Fruit fly (Drosophila melanogaster) S2 (cell line): ENCODE results near the gene CG43391.
"Not testable (repeated sequence)": the region's sequence is repeated elsewhere in the genome, so short reads cannot be mapped to it uniquely, and the experiment has no call there.

Experiments
- CG8478 ChIP-seq: fragments of >200 bp; optimal IDR thresholded peaks from 2 replicates; lab custom pipeline; 2018
- CTCF ChIP-seq, 2 experiments: fragments of >200 bp; optimal IDR thresholded peaks; 2 replicates each; lab custom pipeline; 2018

The CG43391 gene

DNA sequence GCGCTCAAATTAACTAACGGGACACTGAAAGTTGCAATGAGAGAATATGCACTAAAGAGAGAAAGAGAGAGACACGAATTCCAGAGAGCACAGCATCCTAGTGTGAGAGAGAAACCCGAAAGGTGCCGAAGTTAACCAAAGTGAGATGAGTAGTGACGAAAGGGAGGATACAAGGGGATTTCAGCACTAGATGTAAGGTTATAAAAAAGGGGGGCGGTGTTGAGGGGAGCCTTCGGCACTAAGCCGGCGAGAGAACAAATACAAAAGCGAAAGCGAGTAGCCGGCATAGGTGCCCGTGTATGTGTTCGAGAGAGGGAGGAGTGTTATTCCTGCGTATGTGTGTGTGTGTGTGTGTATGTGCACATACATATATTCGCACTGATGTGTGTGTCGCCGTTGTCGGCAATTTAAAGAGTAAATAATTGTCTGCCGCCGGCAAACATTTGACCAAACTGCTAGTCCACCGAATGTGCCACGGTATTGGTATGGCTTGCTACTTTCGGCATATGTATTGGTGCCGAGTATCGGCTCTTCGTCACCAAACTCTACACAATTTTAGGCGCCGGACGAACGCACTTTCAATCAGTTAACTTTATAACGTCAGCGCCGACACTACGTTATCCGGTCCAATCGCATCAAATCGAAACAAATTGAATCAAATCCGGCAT, 15.9 kb upstream of the CG43391 start, which contains the start of gene CG7368:
TSS of gene CG7368 (plus strand) at position 618 of the 668 bp plus-strand sequence.
- no peak for TF ChIP-seq CTCF (optimal IDR thresholded peaks at IDR 0.05; lab: Kevin White, UChicago)
- TF ChIP-seq CG8478 (lab: Kevin White, UChicago): no peak

DNA sequence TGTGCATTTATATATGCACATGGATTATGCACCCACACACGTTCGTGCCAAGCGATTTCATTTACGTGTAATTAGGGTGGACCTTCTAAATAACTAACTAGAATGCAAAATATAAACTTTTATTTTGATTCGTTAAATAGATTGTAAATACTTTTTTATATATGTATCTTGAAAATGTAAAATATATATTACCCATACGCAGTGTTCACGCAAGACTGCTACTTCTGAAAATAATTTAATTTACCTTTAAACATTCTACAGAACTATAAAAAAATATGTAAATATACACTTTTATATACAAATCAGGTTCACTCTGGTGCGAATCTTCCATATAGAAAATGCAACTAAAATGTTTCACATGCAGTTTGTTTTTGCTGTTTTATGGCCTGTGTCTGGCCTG, 13.0 kb upstream of the CG43391 start:
- TF ChIP-seq CTCF (optimal IDR thresholded peaks at IDR 0.05; lab: Kevin White, UChicago): no peak
- TF ChIP-seq CG8478 (lab: Kevin White, UChicago): no peak

DNA sequence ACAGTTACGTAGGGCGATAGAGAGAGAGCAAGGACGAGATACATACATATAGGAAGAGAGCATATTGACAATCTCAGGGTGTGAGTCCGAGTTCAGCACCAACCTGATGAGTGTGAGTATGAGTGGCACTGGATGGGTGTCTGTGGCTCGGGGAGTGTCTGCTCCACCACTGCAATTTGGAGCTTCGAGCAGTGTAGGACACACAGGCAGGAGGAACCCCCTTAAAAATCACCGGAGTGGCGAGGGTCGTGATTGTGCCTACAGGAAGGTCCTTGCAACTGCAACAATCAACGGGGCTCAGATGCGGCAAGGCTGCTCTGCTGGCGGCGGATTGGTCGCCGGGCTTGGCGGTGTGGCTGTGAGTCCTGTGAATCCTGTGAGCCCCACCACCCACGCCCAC, 11.0 kb upstream of the CG43391 start:
- TF ChIP-seq CG8478 (lab: Kevin White, UChicago) (no peak), CTCF (optimal IDR thresholded peaks at IDR 0.05; lab: Kevin White, UChicago) (no peak)

DNA sequence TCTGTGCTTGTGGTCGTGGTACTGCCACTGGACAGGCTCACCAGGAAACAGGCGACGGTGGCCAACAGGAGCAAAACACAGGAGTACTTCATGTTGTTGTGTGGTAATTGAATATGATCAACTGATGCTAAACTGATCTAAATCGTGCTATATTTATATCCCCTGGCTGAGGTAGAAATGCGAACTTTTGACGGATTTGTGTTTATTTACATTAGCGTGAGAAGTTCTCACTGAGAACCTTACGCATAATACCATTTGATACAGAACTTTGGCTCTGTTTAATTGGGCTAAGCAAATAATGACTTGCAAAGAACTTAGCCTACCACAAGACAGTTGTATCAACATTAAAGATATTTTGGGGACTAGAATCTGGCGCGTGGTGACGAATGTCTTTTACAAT, 10.3 kb upstream of the CG43391 start, which contains the start of gene CG33268:
TSS of gene CG33268 (minus strand) at position 101 of the 400 bp plus-strand sequence.
- no peak for TF ChIP-seq CTCF (optimal IDR thresholded peaks at IDR 0.05; lab: Kevin White, UChicago)
- TF ChIP-seq CG8478 (lab: Kevin White, UChicago): no peak

DNA sequence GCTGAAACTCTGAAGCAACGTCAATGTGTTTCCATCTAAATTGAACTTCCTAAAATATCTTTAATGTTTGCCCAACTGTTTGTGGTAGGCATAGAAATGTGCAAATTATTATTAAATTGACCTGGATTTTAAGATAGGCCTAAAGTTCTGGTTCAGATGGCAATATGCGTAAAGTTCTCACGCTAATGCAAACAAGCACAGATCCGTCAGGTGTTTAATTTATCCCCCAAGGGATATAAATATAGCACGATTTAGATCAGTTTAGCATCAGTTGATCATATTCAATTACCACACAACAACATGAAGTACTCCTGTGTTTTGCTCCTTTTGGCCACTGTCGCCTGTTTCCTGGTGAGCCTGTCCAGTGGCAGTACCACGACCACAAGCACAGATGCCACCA, 8.6 kb upstream of the CG43391 start, which contains the start of gene CG7377:
TSS of gene CG7377 (plus strand) at position 301 of the 400 bp plus-strand sequence.
- not testable (repeated sequence) for TF ChIP-seq CG8478 (lab: Kevin White, UChicago); CTCF (optimal IDR thresholded peaks at IDR 0.05; lab: Kevin White, UChicago)

DNA sequence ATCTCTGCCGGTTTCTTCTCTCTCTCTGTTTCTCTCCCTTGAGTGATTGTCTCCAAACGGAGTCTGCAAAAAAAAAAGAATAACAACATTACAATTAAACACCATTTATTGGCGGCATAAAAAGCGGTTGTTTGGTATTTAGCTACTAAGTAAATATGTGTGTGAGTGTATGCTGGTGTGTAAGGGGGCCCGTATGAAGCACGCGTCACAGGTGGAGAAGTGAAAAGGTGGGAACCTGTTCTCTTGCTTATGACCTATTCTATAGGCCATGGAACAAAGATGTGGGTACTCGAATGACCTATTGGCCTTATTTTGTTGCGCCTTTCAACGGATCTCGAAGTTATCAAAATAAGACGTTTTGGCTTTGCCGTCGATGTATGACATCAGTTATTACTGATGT, 7.8 kb upstream of the CG43391 start:
- no peak for TF ChIP-seq CG8478 (lab: Kevin White, UChicago)
- TF ChIP-seq CTCF (optimal IDR thresholded peaks at IDR 0.05; lab: Kevin White, UChicago): no peak

DNA sequence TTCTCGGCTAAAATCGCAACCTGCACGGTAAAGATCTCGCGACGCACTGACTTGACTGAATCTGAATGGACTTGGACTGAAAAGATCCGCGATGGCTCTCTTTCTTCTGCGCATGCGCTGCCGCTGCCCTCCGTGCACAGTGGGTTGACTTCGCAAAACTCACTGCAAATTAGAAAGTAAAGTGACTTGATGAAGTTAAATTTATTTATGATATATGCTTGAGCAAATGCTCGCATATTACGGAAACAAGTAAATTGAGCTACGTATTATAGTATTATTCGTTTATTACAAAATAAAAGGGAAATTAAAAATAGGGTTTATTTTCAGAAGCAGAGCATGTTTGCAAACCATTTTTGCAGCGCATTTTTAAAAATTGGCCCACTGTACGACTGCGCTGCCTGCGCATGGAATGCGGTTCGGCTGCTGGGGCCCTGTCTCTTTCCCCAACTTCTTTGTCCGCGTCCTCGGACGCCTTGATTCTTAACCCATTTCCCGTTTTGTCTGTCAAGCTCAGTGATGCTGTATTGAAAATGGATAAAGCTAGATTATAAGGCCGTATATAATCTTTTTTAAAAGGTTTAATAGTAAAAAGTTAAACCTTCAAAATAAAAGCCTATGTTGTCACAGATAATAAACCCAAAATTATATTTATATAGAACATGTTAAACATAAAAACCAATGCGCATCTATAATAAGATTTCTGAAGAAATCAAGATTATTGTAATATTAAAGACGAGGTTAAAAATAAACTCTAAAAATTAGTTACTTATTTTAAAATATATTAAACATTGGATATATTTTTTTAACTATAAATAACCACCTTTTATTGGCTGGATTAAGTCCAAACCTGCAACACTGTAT, 7.1 kb upstream of the CG43391 start, which contains the start of gene rt:
TSS of gene rt (minus strand) at position 51 of the 861 bp plus-strand sequence.
- TF ChIP-seq CTCF (optimal IDR thresholded peaks at IDR 0.05; lab: Kevin White, UChicago) (no peak), CG8478 (lab: Kevin White, UChicago) (no peak)

DNA sequence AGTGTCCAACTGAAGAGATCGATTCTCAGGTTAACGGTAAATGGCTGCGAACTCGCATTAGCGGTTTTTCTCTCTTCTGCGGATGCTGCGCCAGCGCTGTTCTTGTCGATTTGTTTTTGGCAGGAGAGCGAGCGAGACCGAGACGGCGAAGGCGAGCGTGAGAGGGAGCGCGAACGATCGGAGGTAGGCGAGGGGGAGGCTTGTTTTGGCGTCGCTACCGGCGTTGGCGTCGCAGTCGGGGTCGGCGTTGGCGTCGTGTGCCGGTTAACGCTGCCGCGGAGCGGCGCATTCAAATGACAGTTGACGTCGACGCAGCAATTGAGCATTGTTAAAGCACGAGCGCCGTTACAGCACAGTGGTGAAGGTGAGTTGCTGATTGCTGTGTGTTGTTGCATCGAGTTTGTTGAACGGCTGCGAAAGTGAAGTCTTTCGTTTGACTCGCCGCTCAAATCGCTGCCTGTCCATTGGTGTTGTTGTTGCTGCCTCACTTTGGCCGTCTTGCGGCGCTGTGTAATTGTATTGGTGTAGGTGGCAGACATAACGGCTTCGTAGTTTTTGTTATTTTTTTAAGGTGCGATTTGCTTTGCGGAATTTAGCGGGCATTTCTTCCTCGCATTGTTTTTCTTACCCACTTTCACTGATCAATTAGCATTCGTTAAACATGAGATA, 6.1 kb upstream of the CG43391 start:
- TF ChIP-seq CTCF (optimal IDR thresholded peaks at IDR 0.05; lab: Kevin White, UChicago): no peak
- TF ChIP-seq CG8478 (lab: Kevin White, UChicago): no peak

DNA sequence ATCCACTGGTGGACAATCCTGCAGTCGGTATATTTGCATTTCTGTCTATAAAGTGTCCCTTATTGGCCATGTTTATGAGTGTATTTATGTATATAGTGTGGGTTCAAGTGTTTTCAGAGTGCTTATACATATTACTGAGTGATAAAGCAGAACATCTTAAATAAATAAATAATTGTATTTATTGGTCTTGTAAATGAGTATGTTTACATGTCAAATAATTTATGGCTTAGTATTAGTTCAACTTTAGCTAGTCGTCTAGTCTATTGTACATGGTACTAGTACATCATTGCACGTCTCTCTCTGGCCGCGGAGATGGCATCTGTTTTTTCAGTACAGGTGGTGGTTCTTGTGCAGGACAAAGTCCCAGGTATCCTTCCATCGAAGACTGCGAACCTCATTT, 3.1 kb upstream of the CG43391 start, which contains the start of gene CG32086:
TSS of gene CG32086 (minus strand) at position 101 of the 400 bp plus-strand sequence.
- TF ChIP-seq CG8478 (lab: Kevin White, UChicago) (no peak), CTCF (optimal IDR thresholded peaks at IDR 0.05; lab: Kevin White, UChicago) (no peak)

DNA sequence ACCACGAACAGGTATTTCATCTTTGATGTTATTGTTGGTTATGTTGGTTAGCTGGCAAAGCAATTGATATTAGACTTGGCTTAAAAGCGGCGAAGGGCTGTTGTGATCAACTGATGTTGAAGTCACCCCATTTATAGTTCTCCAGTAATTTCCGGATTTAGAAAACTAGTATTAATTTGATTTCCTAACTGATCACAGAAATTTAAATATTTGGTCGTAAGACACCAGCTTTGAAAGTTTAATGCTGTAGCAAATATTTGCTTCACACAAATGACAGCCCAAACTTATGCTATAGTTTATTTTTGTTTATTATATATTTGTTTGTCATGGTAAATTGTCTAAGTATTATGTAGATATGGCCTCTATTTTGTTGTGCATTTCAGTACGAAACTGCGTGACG, 1.3 kb upstream of the CG43391 start, which contains the start of gene CG33269:
TSS of gene CG33269 (minus strand) at position 101 of the 400 bp plus-strand sequence.
- TF ChIP-seq CTCF (optimal IDR thresholded peaks at IDR 0.05; lab: Kevin White, UChicago) (no peak), CG8478 (lab: Kevin White, UChicago) (no peak)

DNA sequence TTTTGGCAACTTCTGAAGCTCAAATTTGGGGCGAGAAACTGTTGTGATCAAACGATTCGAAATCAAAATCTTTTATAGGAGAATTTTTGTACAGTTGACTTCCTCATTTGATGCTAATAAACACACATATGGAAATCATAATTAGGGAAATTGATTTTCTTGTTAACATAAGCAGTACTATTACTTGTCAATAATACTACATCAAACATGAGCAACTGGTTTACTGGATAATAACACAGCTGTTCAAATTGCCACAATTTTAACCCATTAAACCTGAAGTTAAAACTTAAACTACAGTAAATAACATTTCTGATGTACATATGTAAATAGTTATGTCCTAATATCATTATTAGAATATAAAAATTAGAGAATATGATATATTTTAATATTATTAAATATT, 900 bp downstream of the CG43391 start, which contains the start of gene CG43390:
TSS of gene CG43390 (minus strand) at position 32 of the 400 bp plus-strand sequence.
- TF ChIP-seq CG8478 (lab: Kevin White, UChicago) (no peak), CTCF (optimal IDR thresholded peaks at IDR 0.05; lab: Kevin White, UChicago) (no peak)

DNA sequence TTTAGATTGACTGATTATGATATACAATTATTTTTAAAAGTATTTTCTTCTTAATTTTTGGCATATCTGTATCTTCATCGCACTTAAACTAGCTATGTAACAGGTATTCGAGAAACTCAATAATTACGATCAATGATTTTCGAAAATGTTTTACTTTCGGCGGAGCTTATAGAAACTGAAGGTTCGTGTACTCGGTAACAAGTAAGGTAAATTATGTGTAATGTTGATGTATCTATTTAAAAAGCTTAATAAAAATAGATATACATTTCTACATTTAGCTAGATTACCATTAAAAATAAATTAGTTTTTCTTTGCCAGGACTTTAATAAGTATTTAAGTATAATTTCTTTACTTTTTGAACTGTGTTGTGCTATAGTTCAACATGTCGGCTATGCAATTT, 2.0 kb downstream of the CG43391 start:
- TF ChIP-seq CG8478 (lab: Kevin White, UChicago) (no peak), CTCF (optimal IDR thresholded peaks at IDR 0.05; lab: Kevin White, UChicago) (no peak)

DNA sequence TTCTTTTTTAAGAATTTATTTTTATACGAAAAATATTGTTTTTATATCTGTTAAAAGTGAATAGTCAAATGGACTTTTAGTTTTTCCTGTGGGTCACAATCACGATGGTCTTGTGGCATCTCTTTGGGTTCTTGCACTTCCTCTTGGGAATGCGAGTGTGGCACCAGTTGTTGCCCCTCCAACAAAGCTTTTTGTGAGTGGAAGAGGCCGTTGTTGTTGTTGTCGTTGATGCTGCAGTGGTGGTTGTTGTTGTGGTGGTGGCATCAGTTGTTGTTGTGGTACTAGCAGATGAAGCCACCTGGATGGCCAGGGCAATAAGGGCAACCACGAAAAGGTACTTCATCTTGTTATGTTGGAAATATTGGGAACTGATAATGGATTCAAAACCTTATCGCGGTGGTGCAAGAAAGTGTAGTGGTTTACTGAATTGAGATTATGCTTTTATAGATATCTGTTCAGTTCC, 2.6 kb downstream of the CG43391 start, which contains the start of gene CG33270:
TSS of gene CG33270 (minus strand) at position 413 of the 463 bp plus-strand sequence.
- TF ChIP-seq CG8478 (lab: Kevin White, UChicago): no peak
- TF ChIP-seq CTCF (optimal IDR thresholded peaks at IDR 0.05; lab: Kevin White, UChicago): no peak

DNA sequence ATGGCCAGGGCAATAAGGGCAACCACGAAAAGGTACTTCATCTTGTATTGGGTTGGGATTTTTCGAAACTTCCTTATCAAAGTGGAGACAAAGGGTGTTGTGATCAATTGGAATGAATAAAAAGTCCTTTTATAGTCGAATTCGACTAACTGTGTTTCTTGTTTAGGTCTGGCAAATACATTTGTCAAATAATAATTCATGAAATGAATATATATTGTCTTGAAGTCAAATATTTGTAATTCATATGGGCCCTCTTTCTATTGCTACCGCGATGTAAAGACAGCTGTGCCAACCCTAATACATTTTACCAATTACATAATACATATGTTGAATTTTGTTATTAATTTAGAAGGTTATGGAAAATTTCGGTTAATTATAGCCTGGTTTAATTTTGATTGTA, 3.4 kb downstream of the CG43391 start, which contains the start of gene CG33271:
TSS of gene CG33271 (minus strand) at position 101 of the 400 bp plus-strand sequence.
- TF ChIP-seq CTCF (optimal IDR thresholded peaks at IDR 0.05; lab: Kevin White, UChicago) (no peak), CG8478 (lab: Kevin White, UChicago) (no peak)
